Fruit fly (Drosophila melanogaster) whole organism, embryonic: ENCODE measurements around the gene CG33060.
A peak's percentile ranks its signal among the peaks of the same experiment; 100 is the strongest.

Experiments used
- ATbp ChIP-seq: fragments of 200-800 bp; sonication (Bioruptor generic); optimal IDR thresholded peaks from 2 replicates; lab custom pipeline; 2017; ENCODE audit warnings: missing biosample characterization, mild to moderate bottlenecking, missing genetic modification characterization, missing genetic modification reagents
- Aef1 ChIP-seq: fragments of 200-800 bp; sonication (Bioruptor generic); IDR thresholded peaks from 3 replicates; pipeline ENCODE4 v1.3.6; 2022; ENCODE audit warnings: missing biosample characterization, missing genetic modification characterization
- Atf-2 ChIP-seq: fragments of 200-800 bp; sonication (Bioruptor generic); optimal IDR thresholded peaks from 2 replicates; lab custom pipeline; 2016; ENCODE audit warnings: missing biosample characterization, missing genetic modification characterization
- CG10147 ChIP-seq: fragments of 200-800 bp; sonication (Bioruptor generic); optimal IDR thresholded peaks from 2 replicates; lab custom pipeline; 2019; ENCODE audit warnings: missing biosample characterization, mild to moderate bottlenecking, missing genetic modification characterization, moderate library complexity
- CG10321 ChIP-seq: fragments of 200-800 bp; sonication (Bioruptor generic); IDR thresholded peaks from 2 replicates; pipeline ENCODE4 v1.3.6; 2022; ENCODE audit warnings: missing biosample characterization, missing genetic modification characterization
- CG11247 ChIP-seq: fragments of 200-800 bp; sonication (Bioruptor generic); IDR thresholded peaks from 2 replicates; pipeline ENCODE4 v1.3.6; 2022; ENCODE audit warnings: missing biosample characterization, missing genetic modification characterization
- CG11398 ChIP-seq: fragments of 200-800 bp; sonication (Bioruptor generic); optimal IDR thresholded peaks from 2 replicates; lab custom pipeline; 2016; ENCODE audit warnings: missing biosample characterization, missing genetic modification characterization
- CG13424 ChIP-seq: fragments of 200-800 bp; sonication (Bioruptor generic); optimal IDR thresholded peaks from 2 replicates; lab custom pipeline; 2019; ENCODE audit warnings: missing biosample characterization, mild to moderate bottlenecking, missing genetic modification characterization, moderate library complexity
- CG14050 ChIP-seq: fragments of 200-800 bp; sonication (Bioruptor generic); IDR thresholded peaks from 3 replicates; pipeline ENCODE4 v1.3.6; 2022; ENCODE audit warnings: missing biosample characterization, missing genetic modification characterization
- CG14667 ChIP-seq: fragments of 200-800 bp; sonication (Bioruptor generic); IDR thresholded peaks from 2 replicates; pipeline ENCODE4 v1.3.6; 2022; ENCODE audit warnings: missing biosample characterization, missing genetic modification characterization
- CG15479 ChIP-seq: fragments of 200-800 bp; sonication (Bioruptor generic); optimal IDR thresholded peaks from 3 replicates; lab custom pipeline; 2019; ENCODE audit warnings: missing biosample characterization, mild to moderate bottlenecking, missing genetic modification characterization, moderate library complexity
- CG2202 ChIP-seq: fragments of 200-800 bp; sonication (Bioruptor generic); optimal IDR thresholded peaks from 2 replicates; lab custom pipeline; 2018; ENCODE audit warnings: missing biosample characterization, mild to moderate bottlenecking, missing genetic modification characterization
- CG2875 ChIP-seq: fragments of 200-800 bp; sonication (Bioruptor generic); optimal IDR thresholded peaks from 2 replicates; lab custom pipeline; 2017; ENCODE audit warnings: missing biosample characterization, mild to moderate bottlenecking, missing genetic modification characterization, missing genetic modification reagents
- CG31388 ChIP-seq: fragments of 200-800 bp; sonication (Bioruptor generic); optimal IDR thresholded peaks from 2 replicates; lab custom pipeline; 2016; ENCODE audit warnings: missing biosample characterization, missing genetic modification characterization
- CG34224 ChIP-seq: fragments of 200-800 bp; sonication (Bioruptor generic); IDR thresholded peaks from 3 replicates; pipeline ENCODE4 v1.3.6; 2022; ENCODE audit warnings: missing biosample characterization, missing genetic modification characterization; ENCODE audit not compliant: partially characterized antibody
- CG3847 ChIP-seq: fragments of 200-800 bp; sonication (Bioruptor generic); IDR thresholded peaks from 2 replicates; pipeline ENCODE4 v1.3.6; 2022; ENCODE audit warnings: missing biosample characterization, missing genetic modification characterization
- CG4360 ChIP-seq: fragments of 200-800 bp; sonication (Bioruptor generic); IDR thresholded peaks from 2 replicates; pipeline ENCODE4 v1.3.6; 2022; ENCODE audit warnings: missing biosample characterization, missing genetic modification characterization
- CG4404 ChIP-seq: fragments of 200-800 bp; sonication (Bioruptor generic); IDR thresholded peaks from 2 replicates; pipeline ENCODE4 v1.3.6; 2022; ENCODE audit warnings: missing biosample characterization, missing genetic modification characterization
- CG5180 ChIP-seq: fragments of 200-800 bp; sonication (Bioruptor generic); optimal IDR thresholded peaks from 3 replicates; lab custom pipeline; 2017; ENCODE audit warnings: missing biosample characterization, missing genetic modification characterization, mild to moderate bottlenecking, moderate library complexity, missing genetic modification reagents
- CG6683 ChIP-seq: fragments of 200-800 bp; sonication (Bioruptor generic); optimal IDR thresholded peaks from 2 replicates; lab custom pipeline; 2017; ENCODE audit warnings: missing biosample characterization, mild to moderate bottlenecking, missing genetic modification characterization, missing genetic modification reagents
- CG7372 ChIP-seq: fragments of 200-800 bp; sonication (Bioruptor generic); IDR thresholded peaks from 2 replicates; pipeline ENCODE4 v1.3.6; 2022; ENCODE audit warnings: missing biosample characterization, missing genetic modification characterization
- CG7928 ChIP-seq: fragments of 200-800 bp; sonication (Bioruptor generic); optimal IDR thresholded peaks from 2 replicates; lab custom pipeline; 2017; ENCODE audit warnings: missing biosample characterization, mild to moderate bottlenecking, missing genetic modification characterization
- CG7987 ChIP-seq: fragments of 200-800 bp; sonication (Bioruptor generic); optimal IDR thresholded peaks from 2 replicates; lab custom pipeline; 2018; ENCODE audit warnings: missing biosample characterization, mild to moderate bottlenecking, missing genetic modification characterization, moderate library complexity
- CG9609 ChIP-seq: fragments of 200-800 bp; sonication (Bioruptor generic); optimal IDR thresholded peaks from 3 replicates; lab custom pipeline; 2016; ENCODE audit warnings: missing biosample characterization, missing genetic modification characterization
- CkIIα-i1 ChIP-seq: fragments of 200-800 bp; sonication (Bioruptor generic); IDR thresholded peaks from 2 replicates; pipeline ENCODE4 v1.3.6; 2022; ENCODE audit warnings: missing biosample characterization, missing genetic modification characterization
- Dbx ChIP-seq: fragments of 200-800 bp; sonication (Bioruptor generic); IDR thresholded peaks from 3 replicates; pipeline ENCODE4 v1.3.6; 2022; ENCODE audit warnings: missing biosample characterization, missing genetic modification characterization
- H15 ChIP-seq: fragments of 200-800 bp; sonication (Bioruptor generic); IDR thresholded peaks from 3 replicates; pipeline ENCODE4 v1.3.6; 2022; ENCODE audit warnings: missing biosample characterization, missing genetic modification characterization
- HLH54F ChIP-seq: fragments of 200-800 bp; sonication (Bioruptor generic); optimal IDR thresholded peaks from 3 replicates; lab custom pipeline; 2016; ENCODE audit warnings: missing biosample characterization, missing genetic modification characterization
- Hand ChIP-seq: fragments of 200-800 bp; sonication (Bioruptor generic); optimal IDR thresholded peaks from 2 replicates; lab custom pipeline; 2017; ENCODE audit warnings: mild to moderate bottlenecking, missing biosample characterization, missing genetic modification reagents, missing genetic modification characterization
- HmgD ChIP-seq: fragments of 200-800 bp; sonication (Bioruptor generic); optimal IDR thresholded peaks from 3 replicates; lab custom pipeline; 2016; ENCODE audit warnings: missing biosample characterization, missing genetic modification characterization
- Nf-YA ChIP-seq: fragments of 200-800 bp; sonication (Bioruptor generic); IDR thresholded peaks from 2 replicates; pipeline ENCODE4 v1.3.6; 2022; ENCODE audit warnings: missing biosample characterization, missing genetic modification characterization
- Nf-YB ChIP-seq: fragments of 200-800 bp; sonication (Bioruptor generic); optimal IDR thresholded peaks from 3 replicates; lab custom pipeline; 2019; ENCODE audit warnings: missing biosample characterization, mild to moderate bottlenecking, missing genetic modification characterization, moderate library complexity
- Nf-YC ChIP-seq: fragments of 200-800 bp; optimal IDR thresholded peaks from 3 replicates; lab custom pipeline; 2019; ENCODE audit warnings: missing biosample characterization, mild to moderate bottlenecking, missing genetic modification characterization, moderate library complexity
- Ravus ChIP-seq: fragments of 200-800 bp; sonication (Bioruptor generic); IDR thresholded peaks from 2 replicates; pipeline ENCODE4 v1.3.6; 2022; ENCODE audit warnings: missing biosample characterization, missing genetic modification characterization
- Rx ChIP-seq: fragments of 200-800 bp; sonication (Bioruptor generic); IDR thresholded peaks from 2 replicates; pipeline ENCODE4 v1.3.6; 2022; ENCODE audit warnings: missing biosample characterization, missing genetic modification characterization
- bab2 ChIP-seq: fragments of 200-800 bp; sonication (Bioruptor generic); optimal IDR thresholded peaks from 2 replicates; lab custom pipeline; 2016; ENCODE audit warnings: missing biosample characterization, missing genetic modification characterization
- cato ChIP-seq: fragments of 200-800 bp; sonication (Bioruptor generic); optimal IDR thresholded peaks from 2 replicates; lab custom pipeline; 2016; ENCODE audit warnings: missing biosample characterization, missing genetic modification characterization, borderline replicate concordance
- corto ChIP-seq: fragments of 200-800 bp; sonication (Bioruptor generic); optimal IDR thresholded peaks from 2 replicates; lab custom pipeline; 2016; ENCODE audit warnings: missing biosample characterization, mild to moderate bottlenecking, missing genetic modification characterization, moderate library complexity
- dan ChIP-seq: fragments of 200-800 bp; sonication (Bioruptor generic); IDR thresholded peaks from 2 replicates; pipeline ENCODE4 v1.3.6; 2022; ENCODE audit warnings: missing biosample characterization, missing genetic modification characterization
- esg ChIP-seq: fragments of 200-800 bp; sonication (Bioruptor generic); conservative IDR thresholded peaks from 2 replicates; pipeline ENCODE4 v1.3.6; 2022; ENCODE audit warnings: missing biosample characterization, missing genetic modification characterization
- gfzf ChIP-seq: fragments of 200-800 bp; sonication (Bioruptor generic); optimal IDR thresholded peaks from 2 replicates; lab custom pipeline; 2016; ENCODE audit warnings: missing biosample characterization, mild to moderate bottlenecking, missing genetic modification characterization, moderate library complexity
- grau ChIP-seq: fragments of 200-800 bp; optimal IDR thresholded peaks from 3 replicates; lab custom pipeline; 2019; ENCODE audit warnings: missing biosample characterization, mild to moderate bottlenecking, missing genetic modification characterization, moderate library complexity
- gsb-n ChIP-seq: fragments of 200-800 bp; sonication (Bioruptor generic); optimal IDR thresholded peaks from 3 replicates; lab custom pipeline; 2018; ENCODE audit warnings: missing biosample characterization, mild to moderate bottlenecking, missing genetic modification characterization
- jumu ChIP-seq: fragments of 200-800 bp; sonication (Bioruptor generic); optimal IDR thresholded peaks from 3 replicates; lab custom pipeline; 2016; ENCODE audit warnings: missing biosample characterization, missing genetic modification characterization
- kay ChIP-seq: fragments of 200-800 bp; sonication (Bioruptor generic); optimal IDR thresholded peaks from 2 replicates; lab custom pipeline; 2016; ENCODE audit warnings: missing biosample characterization, missing genetic modification characterization
- nom ChIP-seq: fragments of 200-800 bp; sonication (Bioruptor generic); optimal IDR thresholded peaks from 2 replicates; lab custom pipeline; 2017; ENCODE audit warnings: missing biosample characterization, missing genetic modification characterization, mild to moderate bottlenecking, moderate library complexity, missing genetic modification reagents
- oc ChIP-seq: fragments of 200-800 bp; sonication (Bioruptor generic); optimal IDR thresholded peaks from 2 replicates; lab custom pipeline; 2018; ENCODE audit warnings: missing biosample characterization, mild to moderate bottlenecking, missing genetic modification characterization, moderate library complexity
- pnt ChIP-seq: fragments of 200-800 bp; sonication (Bioruptor generic); optimal IDR thresholded peaks from 3 replicates; lab custom pipeline; 2016; ENCODE audit warnings: missing biosample characterization, missing genetic modification characterization
- salm ChIP-seq: fragments of 200-800 bp; sonication (Bioruptor generic); optimal IDR thresholded peaks from 2 replicates; lab custom pipeline; 2018; ENCODE audit warnings: missing biosample characterization, mild to moderate bottlenecking, missing genetic modification characterization
- sima ChIP-seq: fragments of 200-800 bp; sonication (Bioruptor generic); optimal IDR thresholded peaks from 2 replicates; lab custom pipeline; 2016; ENCODE audit warnings: missing biosample characterization, missing genetic modification characterization
- vfl ChIP-seq: fragments of 200-800 bp; sonication (Bioruptor generic); optimal IDR thresholded peaks from 2 replicates; lab custom pipeline; 2016; ENCODE audit warnings: missing biosample characterization, missing genetic modification characterization
- zfh2 ChIP-seq: fragments of 200-800 bp; sonication (Bioruptor generic); optimal IDR thresholded peaks from 2 replicates; lab custom pipeline; 2016; ENCODE audit warnings: missing biosample characterization, missing genetic modification characterization

CG33060 gene

DNA sequence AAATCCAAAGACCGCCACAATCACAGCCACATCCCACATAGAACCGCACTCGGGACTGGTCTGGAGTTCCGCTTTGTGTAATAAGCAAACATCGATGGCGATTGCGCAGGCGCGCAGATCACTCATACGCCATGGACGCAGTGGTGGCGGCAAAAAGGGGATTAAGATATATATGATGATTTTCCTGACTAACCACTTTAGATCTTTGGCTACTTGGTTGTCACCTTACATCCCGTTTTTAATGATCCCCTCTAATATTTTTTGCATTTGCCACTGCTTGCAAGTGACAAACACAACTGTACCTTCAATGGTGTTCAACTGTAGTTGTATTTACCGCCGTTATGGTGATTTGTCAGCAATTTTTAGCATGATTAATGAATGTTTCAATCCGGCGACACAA, 20.9 kb upstream of the CG33060 start (continued):
- TF ChIP-seq Nf-YA (GFP tag; lab: Robert Waterston, UW) (no peak), nom (GFP tag; lab: Kevin White, UChicago) (no peak), CG7928 (GFP tag; lab: Kevin White, UChicago) (no peak), CG14050 (no peak), esg (GFP tag; lab: Robert Waterston, UW) (no peak), CG10321 (GFP tag; lab: Robert Waterston, UW) (no peak), CG2202 (tag; lab: Kevin White, UChicago) (no peak), CG9609 (GFP tag; lab: Kevin White, UChicago) (no peak), CG7372 (GFP tag; lab: Robert Waterston, UW) (0 out of 2 replicates have a peak, but pooled peaks have one; percentile 11), grau (tag; lab: Kevin White, UChicago) (no peak), CG4404 (GFP tag; lab: Robert Waterston, UW) (no peak), Atf-2 (no peak), CG11398 (GFP tag; lab: Kevin White, UChicago) (no peak), Ravus (no peak), CkIIα-i1 (GFP tag; lab: Robert Waterston, UW) (no peak), CG11247 (GFP tag; lab: Robert Waterston, UW) (peak; percentile 49), CG5180 (no peak), zfh2 (GFP tag; lab: Kevin White, UChicago) (peak; percentile 76), ATbp (GFP tag; lab: Kevin White, UChicago) (no peak), sima (GFP tag; lab: Kevin White, UChicago) (no peak), gfzf (GFP tag; lab: Kevin White, UChicago) (no peak), Hand (no peak), vfl (GFP tag; lab: Kevin White, UChicago) (no peak), cato (no peak), jumu (peak; percentile 21), salm (tag; lab: Kevin White, UChicago) (no peak), CG3847 (peak; percentile 26; the same call in 1 of the 2 replicates), Nf-YB (GFP tag; lab: Kevin White, UChicago) (no peak), HLH54F (GFP tag; lab: Kevin White, UChicago) (no peak), CG4360 (no peak), CG13424 (tag; lab: Kevin White, UChicago) (no peak), corto (no peak), oc (no peak), kay (GFP tag; lab: Kevin White, UChicago) (no peak), Rx (GFP tag; lab: Robert Waterston, UW) (no peak), Nf-YC (tag; lab: Kevin White, UChicago) (no peak), HmgD (GFP tag; lab: Kevin White, UChicago) (no peak), CG31388 (GFP tag; lab: Kevin White, UChicago) (no peak), dan (GFP tag; lab: Robert Waterston, UW) (no peak), CG2875 (GFP tag; lab: Kevin White, UChicago) (no peak), bab2 (no peak), H15 (GFP tag; lab: Robert Waterston, UW) (no peak), gsb-n (tag; lab: Kevin White, UChicago) (no peak), CG34224 (GFP tag; lab: Robert Waterston, UW) (no peak), CG6683 (GFP tag; lab: Kevin White, UChicago) (no peak), Aef1 (GFP tag; lab: Robert Waterston, UW) (0 out of 3 replicates have a peak, but pooled peaks have one; percentile 33), Dbx (GFP tag; lab: Robert Waterston, UW) (peak; percentile 64), CG14667 (GFP tag; lab: Robert Waterston, UW) (no peak), CG10147 (GFP tag; lab: Kevin White, UChicago) (no peak), CG7987 (GFP tag; lab: Kevin White, UChicago) (no peak), CG15479 (GFP tag; lab: Kevin White, UChicago) (no peak), pnt (GFP tag; lab: Kevin White, UChicago) (no peak)
